Worm (Caenorhabditis elegans): ENCODE data around the gene mam-5.

ce11 chrV:9943039-9943438 lies 9.5 kb upstream of the mam-5 start, which contains the start of gene fipr-12:
- TF ChIP-seq nhr-11 (tag; optimal IDR thresholded peaks at IDR 0.05) (no peak), lin-1 (GFP tag; IDR thresholded peaks at IDR 0.05) (no peak), hlh-30 (tag; optimal IDR thresholded peaks at IDR 0.05; ENCODE audit: insufficient read depth) (no peak), zag-1 (tag; optimal IDR thresholded peaks at IDR 0.05) (no peak), aha-1 (tag) (no peak), jun-1 (tag; optimal IDR thresholded peaks at IDR 0.05) (no peak), lin-39 (tag; optimal IDR thresholded peaks at IDR 0.05) (no peak), mdl-1 (tag; optimal IDR thresholded peaks at IDR 0.05) (no peak), nhr-102 (tag; optimal IDR thresholded peaks at IDR 0.05) (no peak), nhr-6 (tag; optimal IDR thresholded peaks at IDR 0.05) (no peak), nhr-76 (tag; optimal IDR thresholded peaks at IDR 0.05) (no peak)
